Fruit fly (Drosophila melanogaster) whole organism, embryonic: ENCODE data around the gene CG3902.
A peak's percentile ranks its signal among the peaks of the same experiment; 100 is the strongest.

Experiments used
- Bdp1 ChIP-seq: fragments of 200-800 bp; sonication (Bioruptor generic); optimal IDR thresholded peaks from 3 replicates; lab custom pipeline; 2016; ENCODE audit warnings: missing biosample characterization, missing genetic modification characterization
- CG10654 ChIP-seq: fragments of 200-800 bp; sonication (Bioruptor generic); optimal IDR thresholded peaks from 2 replicates; lab custom pipeline; 2016; ENCODE audit warnings: missing biosample characterization, missing genetic modification characterization
- CG11398 ChIP-seq: fragments of 200-800 bp; sonication (Bioruptor generic); optimal IDR thresholded peaks from 2 replicates; lab custom pipeline; 2016; ENCODE audit warnings: missing biosample characterization, missing genetic modification characterization
- CG12071 ChIP-seq: fragments of 200-800 bp; sonication (Bioruptor generic); optimal IDR thresholded peaks from 3 replicates; lab custom pipeline; 2018; ENCODE audit warnings: missing biosample characterization, mild to moderate bottlenecking, missing genetic modification characterization
- CG13296 ChIP-seq: fragments of 200-800 bp; sonication (Bioruptor generic); optimal IDR thresholded peaks from 3 replicates; lab custom pipeline; 2018; ENCODE audit warnings: missing biosample characterization, mild to moderate bottlenecking, missing genetic modification characterization
- CG15073 ChIP-seq: fragments of 200-800 bp; sonication (Bioruptor generic); optimal IDR thresholded peaks from 2 replicates; lab custom pipeline; 2016; ENCODE audit warnings: missing biosample characterization, missing genetic modification characterization
- CG15479 ChIP-seq: fragments of 200-800 bp; sonication (Bioruptor generic); optimal IDR thresholded peaks from 3 replicates; lab custom pipeline; 2019; ENCODE audit warnings: missing biosample characterization, mild to moderate bottlenecking, missing genetic modification characterization, moderate library complexity
- CG17829 ChIP-seq: fragments of 200-800 bp; optimal IDR thresholded peaks from 2 replicates; lab custom pipeline; 2019; ENCODE audit warnings: missing biosample characterization, mild to moderate bottlenecking, missing genetic modification characterization, moderate library complexity
- CG17912 ChIP-seq: fragments of 200-800 bp; sonication (Bioruptor generic); optimal IDR thresholded peaks from 2 replicates; lab custom pipeline; 2018; ENCODE audit warnings: missing biosample characterization, mild to moderate bottlenecking, missing genetic modification characterization
- CG2199 ChIP-seq: fragments of 200-800 bp; sonication (Bioruptor generic); IDR thresholded peaks from 3 replicates; pipeline ENCODE4 v1.3.6; 2022; ENCODE audit warnings: missing biosample characterization, missing genetic modification characterization
- CG2202 ChIP-seq: fragments of 200-800 bp; sonication (Bioruptor generic); optimal IDR thresholded peaks from 2 replicates; lab custom pipeline; 2018; ENCODE audit warnings: missing biosample characterization, mild to moderate bottlenecking, missing genetic modification characterization
- CG32767 ChIP-seq: fragments of 200-800 bp; sonication (Bioruptor generic); IDR thresholded peaks from 2 replicates; pipeline ENCODE4 v1.3.6; 2022; ENCODE audit warnings: missing biosample characterization, missing genetic modification characterization
- CG4360 ChIP-seq: fragments of 200-800 bp; sonication (Bioruptor generic); IDR thresholded peaks from 2 replicates; pipeline ENCODE4 v1.3.6; 2022; ENCODE audit warnings: missing biosample characterization, missing genetic modification characterization
- CG7745 ChIP-seq: fragments of 200-800 bp; sonication (Bioruptor generic); optimal IDR thresholded peaks from 2 replicates; lab custom pipeline; 2018; ENCODE audit warnings: missing biosample characterization, mild to moderate bottlenecking, missing genetic modification characterization, moderate library complexity
- CG9215 ChIP-seq: fragments of 200-800 bp; sonication (Bioruptor generic); IDR thresholded peaks from 2 replicates; pipeline ENCODE4 v1.3.6; 2022; ENCODE audit warnings: missing biosample characterization, missing genetic modification characterization
- CG9609 ChIP-seq: fragments of 200-800 bp; sonication (Bioruptor generic); optimal IDR thresholded peaks from 3 replicates; lab custom pipeline; 2016; ENCODE audit warnings: missing biosample characterization, missing genetic modification characterization
- Dref ChIP-seq: fragments of 200-800 bp; sonication (Bioruptor generic); IDR thresholded peaks from 2 replicates; pipeline ENCODE4 v1.3.6; 2022; ENCODE audit warnings: missing biosample characterization, missing genetic modification characterization
- HLH3B ChIP-seq: fragments of 200-800 bp; sonication (Bioruptor generic); IDR thresholded peaks from 2 replicates; pipeline ENCODE4 v1.3.6; 2022; ENCODE audit warnings: missing biosample characterization, missing genetic modification characterization
- Kr ChIP-seq: fragments of 200-800 bp; sonication (Bioruptor generic); optimal IDR thresholded peaks from 2 replicates; lab custom pipeline; 2017; ENCODE audit warnings: missing biosample characterization, mild to moderate bottlenecking, missing genetic modification characterization
- MTF-1 ChIP-seq: fragments of 200-800 bp; sonication (Bioruptor generic); optimal IDR thresholded peaks from 2 replicates; lab custom pipeline; 2018; ENCODE audit warnings: missing biosample characterization, mild to moderate bottlenecking, missing genetic modification characterization, borderline replicate concordance
- Neu2 ChIP-seq: fragments of 200-800 bp; sonication (Bioruptor generic); optimal IDR thresholded peaks from 3 replicates; lab custom pipeline; 2016; ENCODE audit warnings: missing biosample characterization, missing genetic modification characterization, borderline replicate concordance
- Optix ChIP-seq: fragments of 200-800 bp; sonication (Bioruptor generic); IDR thresholded peaks from 3 replicates; pipeline ENCODE4 v1.3.6; 2022; ENCODE audit warnings: missing biosample characterization, missing genetic modification characterization
- Rfx ChIP-seq: fragments of 200-800 bp; sonication (Bioruptor generic); IDR thresholded peaks from 2 replicates; pipeline ENCODE4 v1.3.6; 2022; ENCODE audit warnings: missing biosample characterization, missing genetic modification characterization
- Rx ChIP-seq: fragments of 200-800 bp; sonication (Bioruptor generic); IDR thresholded peaks from 2 replicates; pipeline ENCODE4 v1.3.6; 2022; ENCODE audit warnings: missing biosample characterization, missing genetic modification characterization
- Scr ChIP-seq: fragments of 200-800 bp; sonication (Bioruptor generic); IDR thresholded peaks from 2 replicates; pipeline ENCODE4 v1.3.6; 2022; ENCODE audit warnings: missing biosample characterization, missing genetic modification characterization; ENCODE audit not compliant: partially characterized antibody
- Sin3A ChIP-seq: fragments of >200 bp; optimal IDR thresholded peaks from 2 replicates; lab custom pipeline; 2018
- Six4 ChIP-seq: fragments of 200-800 bp; sonication (Bioruptor generic); optimal IDR thresholded peaks from 2 replicates; lab custom pipeline; 2016; ENCODE audit warnings: missing biosample characterization, missing genetic modification characterization
- Taf1 ChIP-seq: fragments of 200-800 bp; sonication (Bioruptor generic); IDR thresholded peaks from 2 replicates; pipeline ENCODE4 v1.3.6; 2022; ENCODE audit warnings: missing biosample characterization, missing genetic modification characterization
- amos ChIP-seq: fragments of 200-800 bp; sonication (Bioruptor generic); IDR thresholded peaks from 2 replicates; pipeline ENCODE4 v1.3.6; 2022; ENCODE audit warnings: missing biosample characterization, missing genetic modification characterization; ENCODE audit not compliant: partially characterized antibody
- cad ChIP-seq: fragments of >200 bp; optimal IDR thresholded peaks from 2 replicates; lab custom pipeline; 2017; ENCODE audit warnings: missing biosample characterization, missing genetic modification characterization
- ci ChIP-seq: fragments of 200-800 bp; sonication (Bioruptor generic); IDR thresholded peaks from 3 replicates; pipeline ENCODE4 v1.3.6; 2022; ENCODE audit warnings: missing biosample characterization, missing genetic modification characterization
- crc ChIP-seq: fragments of 200-800 bp; sonication (Bioruptor generic); optimal IDR thresholded peaks from 2 replicates; lab custom pipeline; 2016; ENCODE audit warnings: missing biosample characterization, missing genetic modification characterization
- ems ChIP-seq: fragments of 200-800 bp; sonication (Bioruptor generic); optimal IDR thresholded peaks from 3 replicates; lab custom pipeline; 2016; ENCODE audit warnings: missing biosample characterization, missing genetic modification characterization
- fd102C ChIP-seq: fragments of 200-800 bp; sonication (Bioruptor generic); optimal IDR thresholded peaks from 2 replicates; lab custom pipeline; 2018; ENCODE audit warnings: missing biosample characterization, mild to moderate bottlenecking, missing genetic modification characterization, moderate library complexity
- fd96Cb ChIP-seq: fragments of 200-800 bp; sonication (Bioruptor generic); optimal IDR thresholded peaks from 2 replicates; lab custom pipeline; 2018; ENCODE audit warnings: missing biosample characterization, mild to moderate bottlenecking, missing genetic modification characterization, moderate library complexity
- ham ChIP-seq: fragments of 200-800 bp; sonication (Bioruptor generic); IDR thresholded peaks from 2 replicates; pipeline ENCODE4 v1.3.6; 2022; ENCODE audit warnings: missing biosample characterization, missing genetic modification characterization
- lab ChIP-seq: fragments of 200-800 bp; sonication (Bioruptor generic); optimal IDR thresholded peaks from 3 replicates; lab custom pipeline; 2017; ENCODE audit warnings: missing biosample characterization, missing genetic modification characterization, mild to moderate bottlenecking, moderate library complexity, missing genetic modification reagents
- lola ChIP-seq, 3 experiments: fragments of >200 bp in 2 of 3; fragments of 200-800 bp in 1 of 3; sonication (Bioruptor generic) in 1 of 3; optimal IDR thresholded peaks; 2 replicates each; lab custom pipeline; 2017 to 2019; ENCODE audit warnings: missing biosample characterization in 3 of 3, missing genetic modification characterization in 3 of 3, mild to moderate bottlenecking in 1 of 3, moderate library complexity in 1 of 3
- odd ChIP-seq: fragments of 200-800 bp; sonication (Bioruptor generic); optimal IDR thresholded peaks from 2 replicates; lab custom pipeline; 2017; ENCODE audit warnings: missing biosample characterization, mild to moderate bottlenecking, missing genetic modification characterization
- pros ChIP-seq: fragments of 200-800 bp; sonication (Bioruptor generic); optimal IDR thresholded peaks from 3 replicates; lab custom pipeline; 2019; ENCODE audit warnings: missing biosample characterization, mild to moderate bottlenecking, missing genetic modification characterization, moderate library complexity
- pum ChIP-seq: fragments of 200-800 bp; sonication (Bioruptor generic); optimal IDR thresholded peaks from 2 replicates; lab custom pipeline; 2016; ENCODE audit warnings: missing biosample characterization, missing genetic modification characterization
- pzg ChIP-seq: fragments of 200-800 bp; sonication (Bioruptor generic); optimal IDR thresholded peaks from 3 replicates; lab custom pipeline; 2018; ENCODE audit warnings: missing biosample characterization, mild to moderate bottlenecking, missing genetic modification characterization, moderate library complexity
- sc ChIP-seq, 3 experiments: fragments of >200 bp in 2 of 3; fragments of 200-800 bp in 1 of 3; sonication (Bioruptor generic) in 1 of 3; optimal IDR thresholded peaks; 2 replicates in 2 of 3; 3 replicates in 1 of 3; lab custom pipeline; 2017; ENCODE audit warnings: mild to moderate bottlenecking in 1 of 3, missing biosample characterization in 1 of 3, missing genetic modification characterization in 1 of 3, missing genetic modification reagents in 1 of 3
- schlank ChIP-seq: fragments of 200-800 bp; sonication (Bioruptor generic); optimal IDR thresholded peaks from 2 replicates; lab custom pipeline; 2018; ENCODE audit warnings: missing biosample characterization, mild to moderate bottlenecking, missing genetic modification characterization
- sna ChIP-seq: fragments of 200-800 bp; sonication (Bioruptor generic); IDR thresholded peaks from 2 replicates; pipeline ENCODE4 v1.3.6; 2022; ENCODE audit warnings: missing biosample characterization, missing genetic modification characterization; ENCODE audit not compliant: partially characterized antibody
- tin ChIP-seq: fragments of 200-800 bp; sonication (Bioruptor generic); optimal IDR thresholded peaks from 3 replicates; lab custom pipeline; 2016; ENCODE audit warnings: missing biosample characterization, missing genetic modification characterization
- vfl ChIP-seq: fragments of 200-800 bp; sonication (Bioruptor generic); optimal IDR thresholded peaks from 2 replicates; lab custom pipeline; 2016; ENCODE audit warnings: missing biosample characterization, missing genetic modification characterization
- z ChIP-seq: fragments of 200-800 bp; sonication (Bioruptor generic); IDR thresholded peaks from 3 replicates; pipeline ENCODE4 v1.3.6; 2022; ENCODE audit warnings: missing biosample characterization, missing genetic modification characterization
- zfh2 ChIP-seq: fragments of 200-800 bp; sonication (Bioruptor generic); optimal IDR thresholded peaks from 2 replicates; lab custom pipeline; 2016; ENCODE audit warnings: missing biosample characterization, missing genetic modification characterization

Gene CG3902

dm6 chr3L:18869035-18869826 is 28.9 kb downstream of the CG3902 start, which contains the start of gene Grx1 (continued):
- TF ChIP-seq sna (GFP tag; lab: Robert Waterston, UW) (no peak), Scr (GFP tag; lab: Robert Waterston, UW) (no peak), CG9609 (GFP tag; lab: Kevin White, UChicago) (peak; percentile 14), pum (GFP tag; lab: Kevin White, UChicago) (peak; percentile 7), Optix (no peak), CG15479 (no peak), CG12071 (GFP tag; lab: Kevin White, UChicago) (no peak), Bdp1 (GFP tag; lab: Kevin White, UChicago) (peak; percentile 8), ham (no peak), CG11398 (no peak), lab (peak; percentile 70), CG4360 (GFP tag; lab: Robert Waterston, UW) (no peak), ci (GFP tag; lab: Robert Waterston, UW) (0 out of 3 replicates have a peak, but pooled peaks have one; percentile 38), tin (GFP tag; lab: Kevin White, UChicago) (peak; percentile 59), HLH3B (GFP tag; lab: Robert Waterston, UW) (peak; percentile 19; the same call in 1 of the 2 replicates), CG13296 (GFP tag; lab: Kevin White, UChicago) (peak; percentile 49), CG15073 (GFP tag; lab: Kevin White, UChicago) (no peak), Rx (no peak), CG17912 (no peak), Rfx (GFP tag; lab: Robert Waterston, UW) (peak; percentile 53), pzg (peak; percentile 42), CG7745 (tag; lab: Kevin White, UChicago) (no peak), CG2199 (GFP tag; lab: Robert Waterston, UW) (no peak), Sin3A (lab: Kevin White, UChicago) (no peak), fd96Cb (tag; lab: Kevin White, UChicago) (peak; percentile 32), MTF-1 (GFP tag; lab: Kevin White, UChicago) (no peak), Six4 (GFP tag; lab: Kevin White, UChicago) (peak; percentile 36), zfh2 (GFP tag; lab: Kevin White, UChicago) (peak; percentile 23), odd (GFP tag; lab: Kevin White, UChicago) (peak; percentile 33), schlank (tag; lab: Kevin White, UChicago) (no peak), pros (GFP tag; lab: Kevin White, UChicago) (no peak), ems (GFP tag; lab: Kevin White, UChicago) (peak; percentile 36), z (no peak), CG9215 (GFP tag; lab: Robert Waterston, UW) (no peak), cad (no peak), Dref (GFP tag; lab: Robert Waterston, UW) (no peak), fd102C (GFP tag; lab: Kevin White, UChicago) (no peak), lola (GFP tag; optimal IDR thresholded peaks at IDR 0.05; lab: Kevin White, UChicago) (peak in 1 of 3 experiments; percentile 57), CG17829 (tag; lab: Kevin White, UChicago) (peak; percentile 76), sc (optimal IDR thresholded peaks at IDR 0.05; lab: Kevin White, UChicago) (no peak), sc (GFP tag; optimal IDR thresholded peaks at IDR 0.05; lab: Kevin White, UChicago) (peak; percentile 38), CG32767 (GFP tag; lab: Robert Waterston, UW) (no peak), amos (GFP tag; lab: Robert Waterston, UW) (no peak), vfl (GFP tag; lab: Kevin White, UChicago) (no peak), CG10654 (GFP tag; lab: Kevin White, UChicago) (no peak), Taf1 (peak; percentile 32; the same call in 1 of the 2 replicates), Neu2 (no peak), CG2202 (tag; lab: Kevin White, UChicago) (peak; percentile 36), crc (GFP tag; lab: Kevin White, UChicago) (peak; percentile 15), Kr (GFP tag; lab: Kevin White, UChicago) (no peak)
